Worm (Caenorhabditis elegans): Measurements from ENCODE around the gene usp-50.
A peak's percentile ranks its signal among the peaks of the same experiment; 100 is the strongest.

- TF ChIP-seq mep-1 (tag; optimal IDR thresholded peaks at IDR 0.05), result peak; percentile 43
- TF ChIP-seq nhr-2 (tag; optimal IDR thresholded peaks at IDR 0.05), result no peak
- TF ChIP-seq lin-13 (tag; optimal IDR thresholded peaks at IDR 0.05), result peak; percentile 72
Measured at ce11 chrV:17921423-17921822, 3.3 kb upstream of the usp-50 start, which contains the start of gene E01B7.2.
